Worm (Caenorhabditis elegans) whole organism, mixed stage, embryonic: ENCODE measurements around the gene coa-3.
A peak's percentile ranks its signal among the peaks of the same experiment; 100 is the strongest.

ENCODE experiments used
- M03D4.4 ChIP-seq: sonication (generic microtip); optimal IDR thresholded peaks from 2 replicates; lab custom pipeline; 2017; ENCODE audit warnings: mild to moderate bottlenecking, missing genetic modification characterization, missing compliant biosample characterization
- bed-3 ChIP-seq: fragments of 200-800 bp; sonication (Bioruptor generic); optimal IDR thresholded peaks from 3 replicates; lab custom pipeline; 2018; ENCODE audit warnings: mild to moderate bottlenecking, missing genetic modification characterization, moderate library complexity, missing compliant biosample characterization
- blmp-1 ChIP-seq: fragments of 150-350 bp; optimal IDR thresholded peaks from 2 replicates; lab custom pipeline; 2014; ENCODE audit warnings: missing biosample characterization, missing genetic modification characterization
- ceh-43 ChIP-seq: fragments of 200-800 bp; sonication (Bioruptor generic); optimal IDR thresholded peaks from 2 replicates; lab custom pipeline; 2018; ENCODE audit warnings: mild to moderate bottlenecking, missing genetic modification characterization, moderate library complexity, missing compliant biosample characterization
- ceh-83 ChIP-seq: fragments of 200-800 bp; sonication (Bioruptor generic); optimal IDR thresholded peaks from 2 replicates; lab custom pipeline; 2018; ENCODE audit warnings: mild to moderate bottlenecking, missing genetic modification characterization, missing compliant biosample characterization
- ces-1 ChIP-seq: fragments of 150-350 bp; optimal IDR thresholded peaks from 2 replicates; lab custom pipeline; 2014; ENCODE audit warnings: missing biosample characterization, missing genetic modification reagents, missing genetic modification characterization
- cnd-1 ChIP-seq: fragments of 200-800 bp; sonication (Bioruptor generic); optimal IDR thresholded peaks from 2 replicates; lab custom pipeline; 2018; ENCODE audit warnings: mild to moderate bottlenecking, missing genetic modification characterization, missing compliant biosample characterization
- drap-1 ChIP-seq: fragments of 200-800 bp; sonication (Bioruptor generic); optimal IDR thresholded peaks from 3 replicates; lab custom pipeline; 2018; ENCODE audit warnings: mild to moderate bottlenecking, missing genetic modification characterization, missing compliant biosample characterization
- elt-1 ChIP-seq: sonication (generic microtip); optimal IDR thresholded peaks from 2 replicates; lab custom pipeline; 2017; ENCODE audit warnings: missing genetic modification characterization, mild to moderate bottlenecking, missing compliant biosample characterization, antibody characterized with exemption, moderate library complexity, borderline replicate concordance; ENCODE audit not compliant: insufficient read depth
- flh-1 ChIP-seq: fragments of 200-800 bp; sonication (Bioruptor generic); optimal IDR thresholded peaks from 2 replicates; lab custom pipeline; 2018; ENCODE audit warnings: mild to moderate bottlenecking, missing genetic modification characterization, moderate library complexity, missing compliant biosample characterization
- ham-2 ChIP-seq: fragments of 200-800 bp; sonication (Bioruptor generic); optimal IDR thresholded peaks from 2 replicates; lab custom pipeline; 2018; ENCODE audit warnings: mild to moderate bottlenecking, missing genetic modification characterization, missing compliant biosample characterization
- hlh-1 ChIP-seq: fragments of 150-350 bp; optimal IDR thresholded peaks from 2 replicates; lab custom pipeline; 2014; ENCODE audit warnings: missing biosample characterization, missing genetic modification reagents, missing genetic modification characterization
- lin-13 ChIP-seq: fragments of 150-350 bp; optimal IDR thresholded peaks from 2 replicates; lab custom pipeline; 2014; ENCODE audit warnings: missing biosample characterization, missing genetic modification characterization
- lin-32 ChIP-seq: fragments of 200-800 bp; sonication (Bioruptor generic); optimal IDR thresholded peaks from 2 replicates; lab custom pipeline; 2018; ENCODE audit warnings: mild to moderate bottlenecking, missing genetic modification characterization, missing compliant biosample characterization
- lsy-2 ChIP-seq: fragments of 150-350 bp; optimal IDR thresholded peaks from 2 replicates; lab custom pipeline; 2014; ENCODE audit warnings: missing biosample characterization, missing genetic modification characterization
- mab-5 ChIP-seq: fragments of 150-350 bp; optimal IDR thresholded peaks from 2 replicates; lab custom pipeline; 2014; ENCODE audit warnings: missing biosample characterization, missing genetic modification characterization
- mep-1 ChIP-seq: fragments of 150-350 bp; optimal IDR thresholded peaks from 2 replicates; lab custom pipeline; 2017; ENCODE audit warnings: missing biosample characterization, missing genetic modification reagents, missing genetic modification characterization, inconsistent platforms
- mls-2 ChIP-seq: sonication (generic microtip); optimal IDR thresholded peaks from 2 replicates; lab custom pipeline; 2016; ENCODE audit warnings: mild to moderate bottlenecking, missing genetic modification characterization, moderate library complexity, missing compliant biosample characterization
- nhr-12 ChIP-seq: fragments of 150-350 bp; optimal IDR thresholded peaks from 2 replicates; lab custom pipeline; 2014; ENCODE audit warnings: missing biosample characterization, missing genetic modification characterization
- nhr-237 ChIP-seq: fragments of 150-350 bp; optimal IDR thresholded peaks from 2 replicates; lab custom pipeline; 2014; ENCODE audit warnings: missing biosample characterization, missing genetic modification characterization
- nhr-28 ChIP-seq: fragments of 150-350 bp; optimal IDR thresholded peaks from 2 replicates; lab custom pipeline; 2014; ENCODE audit warnings: missing biosample characterization, missing genetic modification characterization
- nhr-76 ChIP-seq: sonication (generic microtip); optimal IDR thresholded peaks from 2 replicates; lab custom pipeline; 2017; ENCODE audit warnings: missing biosample characterization, missing genetic modification characterization
- pha-4 ChIP-seq: fragments of 150-350 bp; optimal IDR thresholded peaks from 2 replicates; lab custom pipeline; 2018; ENCODE audit warnings: missing biosample characterization, missing genetic modification reagents, missing genetic modification characterization
- snpc-4 ChIP-seq: fragments of 150-350 bp; optimal IDR thresholded peaks from 2 replicates; lab custom pipeline; 2014; ENCODE audit warnings: missing biosample characterization, missing genetic modification characterization
- sptf-1 ChIP-seq: sonication (generic microtip); optimal IDR thresholded peaks from 2 replicates; lab custom pipeline; 2017; ENCODE audit warnings: mild to moderate bottlenecking, missing genetic modification characterization, moderate library complexity, missing compliant biosample characterization
- tbx-8 ChIP-seq: fragments of 200-800 bp; sonication (Bioruptor generic); optimal IDR thresholded peaks from 2 replicates; lab custom pipeline; 2018; ENCODE audit warnings: mild to moderate bottlenecking, missing genetic modification characterization, moderate library complexity, missing compliant biosample characterization
- unc-39 ChIP-seq: fragments of 150-350 bp; optimal IDR thresholded peaks from 2 replicates; lab custom pipeline; 2014; ENCODE audit warnings: missing biosample characterization, missing genetic modification characterization
- unc-62 ChIP-seq: fragments of 150-350 bp; optimal IDR thresholded peaks from 2 replicates; lab custom pipeline; 2014; ENCODE audit warnings: missing biosample characterization, missing genetic modification reagents, missing genetic modification characterization
- zip-8 ChIP-seq: fragments of 150-350 bp; optimal IDR thresholded peaks from 2 replicates; lab custom pipeline; 2014; ENCODE audit warnings: missing biosample characterization, missing genetic modification characterization
- ztf-11 ChIP-seq: fragments of 150-350 bp; optimal IDR thresholded peaks from 2 replicates; lab custom pipeline; 2014; ENCODE audit warnings: missing biosample characterization, missing genetic modification characterization

The coa-3 gene

ce11 chrII:4603035-4603434 lies 602 bp upstream of the coa-3 start, which contains the start of gene F35D11.4:
TSS of gene F35D11.4 (plus strand) at chrII:4603427.
- no peak for TF ChIP-seq pha-4
- TF ChIP-seq unc-62 (GFP tag; lab: Kevin White, UChicago) = no peak
- TF ChIP-seq mls-2 (tag; lab: Kevin White, UChicago) = no peak
- TF ChIP-seq tbx-8 = no peak
- TF ChIP-seq sptf-1 (tag; lab: Kevin White, UChicago) = peak; percentile 43
- no peak for TF ChIP-seq zip-8
- TF ChIP-seq cnd-1 (tag; lab: Kevin White, UChicago) = no peak
- no peak for TF ChIP-seq ceh-43 (GFP tag; lab: Kevin White, UChicago)
- TF ChIP-seq nhr-237 (tag; lab: Kevin White, UChicago) = no peak
- TF ChIP-seq unc-39 (tag; lab: Kevin White, UChicago) = no peak
- TF ChIP-seq lsy-2 (tag; lab: Kevin White, UChicago) = peak; percentile 20
- no peak for TF ChIP-seq nhr-12 (tag; lab: Kevin White, UChicago)
- no peak for TF ChIP-seq snpc-4 (tag; lab: Kevin White, UChicago)
- TF ChIP-seq mep-1 = peak; percentile 17
- no peak for TF ChIP-seq drap-1 (GFP tag; lab: Kevin White, UChicago)
- peak; percentile 34 for TF ChIP-seq lin-13 (tag; lab: Kevin White, UChicago)
- no peak for TF ChIP-seq M03D4.4 (tag; lab: Kevin White, UChicago)
- TF ChIP-seq ham-2 (GFP tag; lab: Kevin White, UChicago) = no peak
- TF ChIP-seq hlh-1 (tag; lab: Kevin White, UChicago) = no peak
- TF ChIP-seq ceh-83 = no peak
- no peak for TF ChIP-seq mab-5 (tag; lab: Kevin White, UChicago)

DNA sequence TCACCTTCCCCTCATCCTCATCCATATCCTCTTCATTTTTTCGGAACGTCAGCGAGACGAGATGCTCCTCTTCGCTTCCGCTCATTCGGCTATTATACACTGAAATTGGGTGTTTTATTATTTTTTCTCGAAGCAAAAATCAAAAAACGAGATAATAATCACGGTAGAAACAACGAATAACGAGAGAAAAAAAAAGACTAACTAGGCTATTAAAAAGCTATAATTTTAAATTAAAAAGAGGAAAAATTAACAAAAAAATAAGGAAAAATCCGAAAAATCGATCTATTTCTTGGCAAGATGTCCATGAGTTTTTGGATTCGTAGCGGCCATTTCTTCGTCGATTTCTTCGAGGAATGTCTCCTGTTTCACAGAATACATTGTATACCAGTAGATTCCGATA lies 1.2 kb downstream of the coa-3 start, which contains the start of gene ipla-1:
Gene ipla-1, minus strand, starts transcription at position 101 of the 400 bp plus-strand sequence.
- TF ChIP-seq unc-62 (GFP tag; lab: Kevin White, UChicago) (no peak), nhr-28 (tag; lab: Kevin White, UChicago) (no peak), lin-32 (GFP tag; lab: Kevin White, UChicago) (no peak), zip-8 (no peak), ztf-11 (tag; lab: Kevin White, UChicago) (no peak), lin-13 (tag; lab: Kevin White, UChicago) (no peak), pha-4 (no peak), unc-39 (tag; lab: Kevin White, UChicago) (no peak), snpc-4 (tag; lab: Kevin White, UChicago) (no peak), mls-2 (tag; lab: Kevin White, UChicago) (no peak), flh-1 (GFP tag; lab: Kevin White, UChicago) (no peak), mep-1 (no peak), cnd-1 (tag; lab: Kevin White, UChicago) (no peak), hlh-1 (tag; lab: Kevin White, UChicago) (no peak)

ce11 chrII:4600818-4601217 lies 1.6 kb downstream of the coa-3 start:
- no peak for TF ChIP-seq lsy-2 (tag; lab: Kevin White, UChicago)
- no peak for TF ChIP-seq unc-62 (GFP tag; lab: Kevin White, UChicago)
- no peak for TF ChIP-seq mab-5 (tag; lab: Kevin White, UChicago)
- no peak for TF ChIP-seq zip-8
- TF ChIP-seq sptf-1 (tag; lab: Kevin White, UChicago) = no peak
- TF ChIP-seq mep-1 = no peak
- no peak for TF ChIP-seq ces-1
- no peak for TF ChIP-seq mls-2 (tag; lab: Kevin White, UChicago)
- TF ChIP-seq lin-13 (tag; lab: Kevin White, UChicago) = no peak
- no peak for TF ChIP-seq blmp-1 (tag; lab: Kevin White, UChicago)

DNA sequence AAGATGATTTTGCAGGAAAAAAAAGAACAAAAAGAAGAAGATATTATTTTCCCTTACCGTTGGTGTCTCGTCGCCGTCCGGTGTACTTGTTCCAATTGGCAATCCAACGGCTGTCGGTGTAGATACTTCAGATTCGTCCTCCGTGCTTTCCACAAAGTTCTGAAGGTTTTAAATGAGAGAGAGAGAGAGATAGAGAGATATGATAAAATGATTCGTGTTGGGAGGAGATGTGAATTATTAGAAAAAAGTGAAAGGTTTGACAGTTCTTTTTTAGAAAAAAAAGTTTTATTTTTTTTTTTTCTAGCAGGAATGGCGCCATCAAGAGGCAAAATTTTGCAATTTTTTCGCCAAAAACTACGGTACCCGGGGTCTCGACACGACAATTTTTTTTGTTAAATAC lies 2.2 kb downstream of the coa-3 start:
- no peak for TF ChIP-seq mab-5 (tag; lab: Kevin White, UChicago)
- no peak for TF ChIP-seq lin-13 (tag; lab: Kevin White, UChicago)
- TF ChIP-seq nhr-237 (tag; lab: Kevin White, UChicago) = no peak
- TF ChIP-seq mls-2 (tag; lab: Kevin White, UChicago) = no peak
- TF ChIP-seq bed-3 (GFP tag; lab: Kevin White, UChicago) = no peak
- TF ChIP-seq, all 35 proteins: peak for 0

DNA sequence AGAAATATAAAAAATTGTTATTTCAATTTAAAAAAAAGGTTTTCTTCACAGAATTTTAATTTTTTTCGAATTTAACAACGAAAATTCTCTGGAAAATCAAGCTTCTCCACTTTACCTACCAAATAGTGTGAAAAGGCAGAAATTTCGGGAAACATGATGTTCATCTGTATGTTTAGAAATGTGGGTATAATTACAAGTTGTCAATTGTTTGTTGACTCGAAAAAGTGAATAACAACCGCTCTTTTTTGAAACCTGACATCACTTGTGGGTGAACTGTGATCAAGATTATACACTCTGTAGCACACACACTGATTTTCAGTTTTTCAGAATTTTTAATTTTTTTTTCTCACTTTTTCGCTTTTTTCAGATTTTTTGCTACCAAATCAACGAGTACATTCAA lies 2.6 kb downstream of the coa-3 start:
- no peak for TF ChIP-seq zip-8
- no peak for TF ChIP-seq unc-62 (GFP tag; lab: Kevin White, UChicago)
- no peak for TF ChIP-seq ztf-11 (tag; lab: Kevin White, UChicago)
- no peak for TF ChIP-seq hlh-1 (tag; lab: Kevin White, UChicago)
- TF ChIP-seq elt-1 (tag; lab: Kevin White, UChicago) = no peak
- TF ChIP-seq snpc-4 (tag; lab: Kevin White, UChicago) = no peak
- no peak for TF ChIP-seq nhr-76 (tag; lab: Kevin White, UChicago)
- TF ChIP-seq unc-39 (tag; lab: Kevin White, UChicago) = no peak
